Worm (Caenorhabditis elegans) whole organism, late embryonic: ENCODE measurements around the gene C32C4.16.
A peak's percentile ranks its signal among the peaks of the same experiment; 100 is the strongest.

Source experiments
- K02D7.2 ChIP-seq: sonication (generic microtip); optimal IDR thresholded peaks from 2 replicates; lab custom pipeline; 2017; ENCODE audit warnings: mild to moderate bottlenecking, missing genetic modification characterization, missing compliant biosample characterization
- K09A11.1 ChIP-seq: sonication (generic microtip); optimal IDR thresholded peaks from 2 replicates; lab custom pipeline; 2017; ENCODE audit warnings: antibody characterized with exemption, mild to moderate bottlenecking, missing genetic modification characterization, missing compliant biosample characterization; ENCODE audit not compliant: insufficient read depth
- Y22D7AL.16 ChIP-seq: sonication (generic microtip); optimal IDR thresholded peaks from 2 replicates; lab custom pipeline; 2016; ENCODE audit warnings: missing genetic modification characterization, missing compliant biosample characterization
- ahr-1 ChIP-seq: sonication (generic microtip); optimal IDR thresholded peaks from 2 replicates; lab custom pipeline; 2016; ENCODE audit warnings: missing genetic modification characterization, missing compliant biosample characterization
- ama-1 ChIP-seq: fragments of 150-350 bp; optimal IDR thresholded peaks from 2 replicates; lab custom pipeline; 2014
- ceh-14 ChIP-seq: sonication (generic microtip); optimal IDR thresholded peaks from 2 replicates; lab custom pipeline; 2016; ENCODE audit warnings: missing genotype, missing genetic modification characterization, missing compliant biosample characterization
- ceh-2 ChIP-seq: sonication (generic microtip); optimal IDR thresholded peaks from 2 replicates; lab custom pipeline; 2016; ENCODE audit warnings: missing genotype, missing genetic modification characterization, missing compliant biosample characterization
- ceh-24 ChIP-seq: sonication (generic microtip); optimal IDR thresholded peaks from 2 replicates; lab custom pipeline; 2016; ENCODE audit warnings: mild to moderate bottlenecking, missing genetic modification characterization, missing compliant biosample characterization
- ceh-31 ChIP-seq: sonication (generic microtip); optimal IDR thresholded peaks from 2 replicates; lab custom pipeline; 2016; ENCODE audit warnings: missing genetic modification characterization, missing compliant biosample characterization
- ceh-34 ChIP-seq: sonication (generic microtip); optimal IDR thresholded peaks from 2 replicates; lab custom pipeline; 2016; ENCODE audit warnings: mild to moderate bottlenecking, missing genetic modification characterization, missing compliant biosample characterization
- ceh-6 ChIP-seq: fragments of 200-800 bp; sonication (Bioruptor generic); optimal IDR thresholded peaks from 2 replicates; lab custom pipeline; 2018; ENCODE audit warnings: mild to moderate bottlenecking, missing genetic modification characterization, missing compliant biosample characterization
- dmd-4 ChIP-seq: sonication (generic microtip); optimal IDR thresholded peaks from 2 replicates; lab custom pipeline; 2016; ENCODE audit warnings: borderline replicate concordance, missing genetic modification characterization, missing compliant biosample characterization
- dve-1 ChIP-seq: sonication (generic microtip); optimal IDR thresholded peaks from 2 replicates; lab custom pipeline; 2017; ENCODE audit warnings: antibody characterized with exemption, mild to moderate bottlenecking, missing genetic modification characterization, missing compliant biosample characterization
- elt-4 ChIP-seq: sonication (generic microtip); optimal IDR thresholded peaks from 2 replicates; lab custom pipeline; 2016; ENCODE audit warnings: missing genetic modification characterization, missing compliant biosample characterization
- fkh-6 ChIP-seq: sonication (generic microtip); optimal IDR thresholded peaks from 2 replicates; lab custom pipeline; 2016; ENCODE audit warnings: missing genetic modification characterization, missing compliant biosample characterization
- gmeb-2 ChIP-seq: sonication (generic microtip); optimal IDR thresholded peaks from 2 replicates; lab custom pipeline; 2016; ENCODE audit warnings: missing genetic modification characterization, inconsistent platforms, missing compliant biosample characterization
- hlh-30 ChIP-seq: sonication (generic microtip); optimal IDR thresholded peaks from 2 replicates; lab custom pipeline; 2017; ENCODE audit warnings: antibody characterized with exemption, missing genetic modification characterization, missing compliant biosample characterization; ENCODE audit not compliant: insufficient read depth
- hlh-6 ChIP-seq: sonication (generic microtip); optimal IDR thresholded peaks from 2 replicates; lab custom pipeline; 2016; ENCODE audit warnings: missing genotype, missing genetic modification characterization, missing compliant biosample characterization
- hlh-8 ChIP-seq: sonication (generic microtip); optimal IDR thresholded peaks from 2 replicates; lab custom pipeline; 2016; ENCODE audit warnings: missing genotype, missing genetic modification characterization, missing compliant biosample characterization
- lin-11 ChIP-seq: fragments of 200-800 bp; sonication (Bioruptor generic); optimal IDR thresholded peaks from 2 replicates; lab custom pipeline; 2018; ENCODE audit warnings: mild to moderate bottlenecking, missing genetic modification characterization, missing compliant biosample characterization
- mec-3 ChIP-seq: sonication (generic microtip); optimal IDR thresholded peaks from 2 replicates; lab custom pipeline; 2016; ENCODE audit warnings: borderline replicate concordance, missing genetic modification characterization, missing compliant biosample characterization
- nhr-11 ChIP-seq: fragments of 150-350 bp; optimal IDR thresholded peaks from 2 replicates; lab custom pipeline; 2014; ENCODE audit warnings: missing biosample characterization, missing genetic modification characterization
- nhr-232 ChIP-seq: sonication (generic microtip); optimal IDR thresholded peaks from 2 replicates; lab custom pipeline; 2016; ENCODE audit warnings: missing genetic modification characterization, missing compliant biosample characterization
- odd-2 ChIP-seq: sonication (generic microtip); optimal IDR thresholded peaks from 2 replicates; lab custom pipeline; 2017; ENCODE audit warnings: antibody characterized with exemption, mild to moderate bottlenecking, missing genetic modification characterization, missing compliant biosample characterization
- pag-3 ChIP-seq: sonication (generic microtip); optimal IDR thresholded peaks from 2 replicates; lab custom pipeline; 2016; ENCODE audit warnings: missing compliant biosample characterization, missing genetic modification characterization, borderline replicate concordance
- pax-1 ChIP-seq: fragments of 150-350 bp; optimal IDR thresholded peaks from 2 replicates; lab custom pipeline; 2014; ENCODE audit warnings: missing biosample characterization, missing genetic modification characterization
- pha-2 ChIP-seq: sonication (generic microtip); optimal IDR thresholded peaks from 2 replicates; lab custom pipeline; 2017; ENCODE audit warnings: mild to moderate bottlenecking, missing genetic modification characterization, missing compliant biosample characterization
- pha-4 ChIP-seq: fragments of 150-350 bp; optimal IDR thresholded peaks from 2 replicates; lab custom pipeline; 2018; ENCODE audit warnings: missing biosample characterization, missing genetic modification reagents, missing genetic modification characterization
- pqm-1 ChIP-seq: sonication (generic microtip); optimal IDR thresholded peaks from 2 replicates; lab custom pipeline; 2016; ENCODE audit warnings: missing genetic modification characterization, missing compliant biosample characterization
- pros-1 ChIP-seq: fragments of 150-350 bp; optimal IDR thresholded peaks from 2 replicates; lab custom pipeline; 2014; ENCODE audit warnings: missing biosample characterization, missing genetic modification reagents, missing genetic modification characterization
- rnt-1 ChIP-seq: sonication (generic microtip); optimal IDR thresholded peaks from 2 replicates; lab custom pipeline; 2016; ENCODE audit warnings: missing genetic modification characterization, missing compliant biosample characterization
- sdc-2 ChIP-seq: sonication (generic microtip); optimal IDR thresholded peaks from 2 replicates; lab custom pipeline; 2016; ENCODE audit warnings: missing genotype, missing genetic modification characterization, missing compliant biosample characterization
- sox-4 ChIP-seq: sonication (generic microtip); optimal IDR thresholded peaks from 2 replicates; lab custom pipeline; 2017; ENCODE audit warnings: mild to moderate bottlenecking, missing genetic modification characterization, inconsistent platforms, missing compliant biosample characterization
- ttx-3 ChIP-seq: sonication (generic microtip); optimal IDR thresholded peaks from 2 replicates; lab custom pipeline; 2016; ENCODE audit warnings: missing genetic modification reagents, missing genetic modification characterization, missing compliant biosample characterization
- unc-42 ChIP-seq: sonication (generic microtip); optimal IDR thresholded peaks from 2 replicates; lab custom pipeline; 2016; ENCODE audit warnings: missing genotype, missing genetic modification characterization, missing compliant biosample characterization
- unc-86 ChIP-seq: sonication (generic microtip); optimal IDR thresholded peaks from 2 replicates; lab custom pipeline; 2016; ENCODE audit warnings: missing genetic modification characterization, missing compliant biosample characterization

The C32C4.16 gene

ce11 chrV:10630497-10630896 lies 16.9 kb upstream of the C32C4.16 start:
- TF ChIP-seq K02D7.2 (tag; lab: Kevin White, UChicago) (no peak), pag-3 (no peak), Y22D7AL.16 (tag; lab: Kevin White, UChicago) (no peak), ama-1 (lab: Kevin White, UChicago) (no peak), ceh-24 (tag; lab: Kevin White, UChicago) (no peak), dve-1 (tag; lab: Kevin White, UChicago) (no peak), ahr-1 (no peak), elt-4 (tag; lab: Kevin White, UChicago) (no peak), ceh-2 (tag; lab: Kevin White, UChicago) (no peak), hlh-30 (tag; lab: Kevin White, UChicago) (no peak), ceh-6 (no peak), nhr-11 (tag; lab: Kevin White, UChicago) (no peak), sdc-2 (tag; lab: Kevin White, UChicago) (no peak), pha-2 (no peak), gmeb-2 (tag; lab: Kevin White, UChicago) (no peak)

ce11 chrV:10632758-10633157 lies 14.6 kb upstream of the C32C4.16 start, which contains the start of gene mab-23:
Gene mab-23 (plus strand): TSS chrV:10633058.
- no peak for TF ChIP-seq hlh-8
- no peak for TF ChIP-seq fkh-6 (tag; lab: Kevin White, UChicago)
- no peak for TF ChIP-seq pros-1
- no peak for TF ChIP-seq gmeb-2 (tag; lab: Kevin White, UChicago)

- no peak for TF ChIP-seq dmd-4 (tag; lab: Kevin White, UChicago)
Observed at ce11 chrV:10635722-10636121, 11.6 kb upstream of the C32C4.16 start, which contains the start of gene kvs-2. Gene kvs-2 (plus strand): TSS chrV:10636022.

ce11 chrV:10640977-10641376 lies 6.4 kb upstream of the C32C4.16 start:
- TF ChIP-seq ama-1 (lab: Kevin White, UChicago) (no peak), unc-42 (tag; lab: Kevin White, UChicago) (peak; percentile 52)

ce11 chrV:10648146-10648545 lies 785 bp downstream of the C32C4.16 start, which contains the start of gene aqp-6:
Gene aqp-6 (plus strand): TSS chrV:10648446.
- no peak for TF ChIP-seq ceh-14
- TF ChIP-seq rnt-1 (tag; lab: Kevin White, UChicago) = no peak
- TF ChIP-seq ceh-34 (tag; lab: Kevin White, UChicago) = no peak
- TF ChIP-seq hlh-30 (tag; lab: Kevin White, UChicago) = no peak
- TF ChIP-seq pqm-1 = no peak
- no peak for TF ChIP-seq lin-11 (tag; lab: Kevin White, UChicago)
- no peak for TF ChIP-seq pax-1 (tag; lab: Kevin White, UChicago)
- no peak for TF ChIP-seq ttx-3 (tag; lab: Kevin White, UChicago)
- TF ChIP-seq nhr-232 = no peak
- no peak for TF ChIP-seq gmeb-2 (tag; lab: Kevin White, UChicago)
- TF ChIP-seq mec-3 (tag; lab: Kevin White, UChicago) = no peak

ce11 chrV:10654165-10654564 lies 6.8 kb downstream of the C32C4.16 start, which contains the start of gene ugt-35:
Gene ugt-35 (minus strand): TSS chrV:10654265.
- TF ChIP-seq hlh-6 (tag; lab: Kevin White, UChicago) (no peak), unc-86 (tag; lab: Kevin White, UChicago) (no peak), rnt-1 (tag; lab: Kevin White, UChicago) (no peak), K09A11.1 (no peak), K02D7.2 (tag; lab: Kevin White, UChicago) (no peak), pros-1 (no peak), hlh-8 (no peak), sox-4 (tag; lab: Kevin White, UChicago) (no peak), ceh-31 (no peak), pha-4 (tag; lab: Kevin White, UChicago) (no peak), mec-3 (tag; lab: Kevin White, UChicago) (no peak), odd-2 (tag; lab: Kevin White, UChicago) (no peak)
